Worm (Caenorhabditis elegans): Measurements from ENCODE around the gene acr-14.

- TF ChIP-seq zim-3 (tag; optimal IDR thresholded peaks at IDR 0.05) (no peak), aptf-2 (GFP tag; conservative IDR thresholded peaks at IDR 0.05) (no peak), egl-18 (GFP tag; IDR thresholded peaks at IDR 0.05) (no peak)
Measured at ce11 chrII:8225347-8225746, 48.4 kb upstream of the acr-14 start.

All from whole organism, young adult.